Worm (Caenorhabditis elegans) whole organism, midembryonic: ENCODE results near the gene col-3.

ENCODE experiments used
- T22C8.4 ChIP-seq: fragments of 200-800 bp; sonication (Bioruptor generic); IDR thresholded peaks from 2 replicates; pipeline ENCODE4 v1.3.6; 2022; ENCODE audit warnings: missing genetic modification characterization, missing compliant biosample characterization
- cog-1 ChIP-seq: sonication (generic microtip); optimal IDR thresholded peaks from 2 replicates; lab custom pipeline; 2016; ENCODE audit warnings: missing genetic modification characterization, missing compliant biosample characterization
- flt-1 ChIP-seq: fragments of 200-800 bp; sonication (Bioruptor generic); IDR thresholded peaks from 2 replicates; pipeline ENCODE4 v1.3.6; 2022; ENCODE audit warnings: missing genetic modification characterization, missing compliant biosample characterization
- klf-2 ChIP-seq: fragments of 200-800 bp; sonication (Bioruptor generic); conservative IDR thresholded peaks from 2 replicates; pipeline ENCODE4 v1.3.6; 2022; ENCODE audit warnings: missing genetic modification reagents, missing genetic modification characterization, missing compliant biosample characterization
- med-1 ChIP-seq: sonication (generic microtip); optimal IDR thresholded peaks from 2 replicates; lab custom pipeline; 2017; ENCODE audit warnings: missing genetic modification characterization, mild to moderate bottlenecking, missing compliant biosample characterization, antibody characterized with exemption, missing genetic modification reagents; ENCODE audit not compliant: insufficient read depth
- ref-1 ChIP-seq: fragments of 200-800 bp; sonication (Bioruptor generic); conservative IDR thresholded peaks from 2 replicates; pipeline ENCODE4 v1.3.6; 2022; ENCODE audit warnings: missing genetic modification reagents, missing genetic modification characterization, missing compliant biosample characterization
- tab-1 ChIP-seq: fragments of 200-800 bp; sonication (Bioruptor generic); IDR thresholded peaks from 2 replicates; pipeline ENCODE4 v1.3.6; 2022; ENCODE audit warnings: missing genetic modification characterization, missing compliant biosample characterization
- ztf-23 ChIP-seq: fragments of 200-800 bp; sonication (Bioruptor generic); IDR thresholded peaks from 2 replicates; pipeline ENCODE4 v1.3.6; 2022; ENCODE audit warnings: missing genetic modification reagents, missing genetic modification characterization, missing compliant biosample characterization
- ztf-29 ChIP-seq: fragments of 200-800 bp; sonication (Bioruptor generic); IDR thresholded peaks from 2 replicates; pipeline ENCODE4 v1.3.6; 2022; ENCODE audit warnings: missing genetic modification reagents, missing genetic modification characterization, missing compliant biosample characterization

col-3 gene

DNA sequence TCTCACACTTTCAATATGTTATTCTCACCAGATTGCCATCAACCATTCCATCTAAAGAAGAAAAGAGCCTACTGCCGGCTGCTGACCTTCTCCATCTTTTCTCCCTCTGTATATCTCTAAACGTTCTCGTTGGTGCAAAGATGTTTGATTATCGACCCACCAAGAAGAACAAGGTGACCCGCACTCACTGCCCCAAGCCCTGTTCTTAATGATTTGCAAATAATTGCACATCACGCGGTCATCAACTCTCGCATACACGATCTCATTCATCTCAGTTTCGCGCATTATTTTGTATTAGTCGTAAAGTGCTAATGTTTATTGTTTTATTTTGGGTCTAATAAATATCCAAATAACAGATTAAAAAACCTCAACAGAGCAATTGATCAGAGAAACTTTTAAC lies 5.1 kb upstream of the col-3 start:
- TF ChIP-seq med-1, result no peak
- no peak for TF ChIP-seq klf-2
- no peak for TF ChIP-seq tab-1
- TF ChIP-seq ztf-23, result no peak
- TF ChIP-seq cog-1, result no peak
- TF ChIP-seq T22C8.4 (GFP tag; lab: Robert Waterston, UW), result no peak
- TF ChIP-seq ztf-29 (GFP tag; lab: Robert Waterston, UW), result no peak
- no peak for TF ChIP-seq ref-1 (GFP tag; lab: Robert Waterston, UW)

DNA sequence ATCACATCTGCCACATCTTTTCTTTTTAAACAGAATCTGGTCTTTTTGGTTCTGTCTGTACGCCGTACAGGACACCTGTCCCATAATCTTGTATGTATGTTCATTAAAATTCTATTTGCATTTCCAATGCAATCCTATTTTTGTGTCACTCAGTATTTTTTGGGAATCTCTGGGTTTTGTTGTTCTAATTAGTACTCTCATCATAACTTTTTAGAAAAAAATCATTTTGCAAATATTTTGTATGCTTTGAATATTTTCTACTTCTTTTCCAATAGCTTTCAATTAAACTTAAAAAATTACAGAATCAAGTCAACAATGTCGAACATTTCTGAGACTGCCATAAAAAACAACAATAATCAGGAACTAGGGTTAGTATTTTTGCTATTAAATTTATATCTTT lies 4.5 kb upstream of the col-3 start, which contains the start of gene T28C6.3:
T28C6.3 (plus strand) TSS at position 301 of the 400 bp plus-strand sequence.
- TF ChIP-seq klf-2, result no peak
- TF ChIP-seq T22C8.4 (GFP tag; lab: Robert Waterston, UW), result no peak

ce11 chrIV:8821147-8821546 lies 3.4 kb upstream of the col-3 start, which contains the start of gene T28C6.5:
T28C6.5 (plus strand) TSS chrIV:8821447.
- TF ChIP-seq ztf-23 (no peak), med-1 (no peak), cog-1 (no peak), ref-1 (GFP tag; lab: Robert Waterston, UW) (no peak), tab-1 (no peak), T22C8.4 (GFP tag; lab: Robert Waterston, UW) (no peak), flt-1 (no peak), ztf-29 (GFP tag; lab: Robert Waterston, UW) (no peak), klf-2 (no peak)

- TF ChIP-seq med-1, result no peak
- TF ChIP-seq ref-1 (GFP tag; lab: Robert Waterston, UW), result no peak
- no peak for TF ChIP-seq klf-2
- TF ChIP-seq cog-1, result no peak
- TF ChIP-seq ztf-23, result no peak
- TF ChIP-seq tab-1, result no peak
- no peak for TF ChIP-seq T22C8.4 (GFP tag; lab: Robert Waterston, UW)
- TF ChIP-seq flt-1, result no peak
These were observed 2.0 kb upstream of the col-3 start for ce11 chrIV:8822598-8822997.

ce11 chrIV:8825997-8826605 lies 1.5 kb downstream of the col-3 start:
- TF ChIP-seq tab-1 (no peak), flt-1 (no peak), T22C8.4 (GFP tag; lab: Robert Waterston, UW) (no peak), klf-2 (no peak), ref-1 (GFP tag; lab: Robert Waterston, UW) (no peak), ztf-23 (no peak), cog-1 (no peak)

- TF ChIP-seq T22C8.4 (GFP tag; lab: Robert Waterston, UW) (peak; percentile 80), ztf-29 (GFP tag; lab: Robert Waterston, UW) (no peak)
These were observed 2.0 kb downstream of the col-3 start for ce11 chrIV:8826606-8827000.

ce11 chrIV:8827500-8827899 lies 2.9 kb downstream of the col-3 start, which contains the start of gene T28C6.7:
T28C6.7 (plus strand) TSS chrIV:8827800.
- TF ChIP-seq ztf-29 (GFP tag; lab: Robert Waterston, UW), result no peak
- TF ChIP-seq med-1, result no peak
- TF ChIP-seq ref-1 (GFP tag; lab: Robert Waterston, UW), result no peak
- no peak for TF ChIP-seq T22C8.4 (GFP tag; lab: Robert Waterston, UW)
- TF ChIP-seq klf-2, result no peak
- TF ChIP-seq flt-1, result no peak
- TF ChIP-seq cog-1, result no peak

- no peak for TF ChIP-seq cog-1
- no peak for TF ChIP-seq ztf-29 (GFP tag; lab: Robert Waterston, UW)
- TF ChIP-seq ref-1 (GFP tag; lab: Robert Waterston, UW), result no peak
- no peak for TF ChIP-seq ztf-23
- no peak for TF ChIP-seq tab-1
- TF ChIP-seq klf-2, result no peak
- TF ChIP-seq flt-1, result no peak
- TF ChIP-seq med-1, result no peak
- TF ChIP-seq T22C8.4 (GFP tag; lab: Robert Waterston, UW), result no peak
These were observed 6.0 kb downstream of the col-3 start, which contains the start of gene T28C6.8 for ce11 chrIV:8830591-8830990. T28C6.8 (minus strand) TSS chrIV:8830727.

DNA sequence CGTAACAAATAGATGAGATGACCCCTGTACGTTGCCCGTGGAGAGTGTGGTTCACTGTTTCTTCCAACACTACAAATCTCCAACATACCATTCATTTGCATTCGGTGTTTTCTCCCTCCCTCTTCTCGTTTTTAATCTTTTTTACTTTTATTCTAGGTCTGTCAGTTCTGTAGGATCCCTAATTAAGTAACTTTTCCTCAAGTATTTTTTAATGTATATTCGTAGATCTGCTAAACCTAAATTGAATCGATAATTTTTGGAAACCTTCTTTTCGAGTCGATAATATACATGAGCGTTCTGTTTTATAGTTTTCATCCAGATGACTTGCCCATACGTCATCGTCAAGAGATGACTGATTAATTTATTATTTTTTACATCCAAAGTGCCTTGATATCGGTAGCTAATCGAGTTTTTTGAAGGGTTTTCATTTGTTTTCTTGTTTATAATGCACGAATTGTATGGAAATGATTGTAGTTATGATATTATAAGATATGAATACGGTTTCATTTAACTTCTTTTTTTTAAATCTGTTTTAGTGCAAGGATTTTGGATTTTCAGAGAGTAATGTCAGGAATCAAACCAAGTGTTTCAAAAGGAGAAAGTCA lies 15.7 kb downstream of the col-3 start, which contains the start of the genes T28C6.11 and T11B7.1:
T28C6.11 (minus strand) TSS at position 101 of the 605 bp plus-strand sequence.
T11B7.1 (plus strand) TSS at position 555 of the 605 bp plus-strand sequence.
- TF ChIP-seq flt-1, result no peak
- no peak for TF ChIP-seq klf-2
- no peak for TF ChIP-seq ref-1 (GFP tag; lab: Robert Waterston, UW)

DNA sequence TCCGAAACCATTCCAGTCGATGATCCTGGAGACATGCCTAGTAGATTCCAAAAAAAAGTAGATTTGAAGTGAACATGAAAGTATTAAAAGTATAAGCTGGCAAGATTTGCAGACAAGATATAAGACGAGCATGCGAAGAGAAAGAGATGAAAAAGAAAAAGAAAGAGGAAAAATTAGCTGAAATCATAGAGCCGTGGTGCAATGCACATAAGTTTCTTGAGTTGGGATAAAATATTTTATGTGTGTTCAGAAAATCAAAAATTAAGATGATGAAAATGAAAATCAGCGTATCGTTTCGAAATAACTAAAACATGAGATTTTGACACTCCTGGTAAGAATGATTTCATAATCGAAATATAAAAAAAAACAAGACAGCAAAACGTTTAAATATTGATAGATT lies 19.9 kb downstream of the col-3 start, which contains the start of gene T11B7.2:
T11B7.2 (minus strand) TSS at position 101 of the 400 bp plus-strand sequence.
- TF ChIP-seq med-1 (no peak), tab-1 (no peak), ref-1 (GFP tag; lab: Robert Waterston, UW) (no peak), flt-1 (no peak), ztf-29 (GFP tag; lab: Robert Waterston, UW) (no peak)

DNA sequence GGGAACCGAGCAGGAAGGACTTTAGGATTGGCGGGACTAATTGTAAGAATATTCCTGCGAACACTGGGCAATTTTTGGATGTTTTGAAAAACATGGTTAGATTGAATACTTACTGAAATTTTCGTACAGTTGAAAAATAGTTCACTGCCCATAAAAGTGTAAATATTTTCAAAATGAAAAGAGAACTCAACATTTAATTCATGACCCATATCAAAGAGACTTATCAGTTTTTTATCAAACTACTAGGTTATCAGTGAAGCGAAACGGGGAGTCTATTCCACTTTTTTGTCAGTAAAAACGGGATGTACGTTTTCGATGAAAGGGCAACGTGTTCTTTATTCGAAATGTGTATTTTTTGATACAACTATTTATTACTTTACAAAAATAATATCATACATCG lies 21.3 kb downstream of the col-3 start:
- no peak for TF ChIP-seq tab-1
- TF ChIP-seq ztf-29 (GFP tag; lab: Robert Waterston, UW), result no peak
- no peak for TF ChIP-seq flt-1
- TF ChIP-seq cog-1, result no peak
- TF ChIP-seq klf-2, result no peak
- no peak for TF ChIP-seq T22C8.4 (GFP tag; lab: Robert Waterston, UW)
